Worm (Caenorhabditis elegans): ENCODE data around the gene M163.22.

DNA sequence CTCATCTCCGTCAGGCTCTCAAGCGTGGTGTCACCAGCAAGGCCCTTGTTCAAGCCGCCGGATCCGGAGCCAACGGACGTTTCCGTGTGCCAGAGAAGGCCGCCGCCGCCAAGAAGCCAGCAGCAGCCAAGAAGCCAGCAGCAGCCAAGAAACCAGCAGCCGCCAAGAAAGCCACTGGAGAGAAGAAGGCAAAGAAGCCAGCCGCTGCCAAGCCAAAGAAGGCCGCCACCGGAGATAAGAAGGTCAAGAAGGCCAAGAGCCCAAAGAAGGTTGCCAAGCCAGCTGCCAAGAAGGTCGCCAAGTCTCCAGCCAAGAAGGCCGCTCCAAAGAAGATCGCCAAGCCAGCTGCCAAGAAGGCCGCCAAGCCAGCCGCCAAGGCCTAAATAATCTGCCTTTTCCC lies 24.8 kb downstream of the M163.22 start:
- no peak for TF ChIP-seq pbrm-1 (GFP tag; IDR thresholded peaks at IDR 0.05)
- TF ChIP-seq madf-8 (GFP tag; conservative IDR thresholded peaks at IDR 0.05): no peak
- TF ChIP-seq ama-1 (optimal IDR thresholded peaks at IDR 0.05): no peak
- no peak for TF ChIP-seq ama-1 (GFP tag; optimal IDR thresholded peaks at IDR 0.05)
- no peak for TF ChIP-seq unc-130 (GFP tag; optimal IDR thresholded peaks at IDR 0.05)
- no peak for TF ChIP-seq attf-5 (GFP tag; optimal IDR thresholded peaks at IDR 0.05)
- no peak for TF ChIP-seq him-1 (tag; optimal IDR thresholded peaks at IDR 0.05)
- TF ChIP-seq unc-62 (GFP tag; optimal IDR thresholded peaks at IDR 0.05): no peak
- TF ChIP-seq nhr-120 (GFP tag; IDR thresholded peaks at IDR 0.05): no peak

All from whole organism, young adult.